Worm (Caenorhabditis elegans): ENCODE data around the gene dpy-6.

- no peak for TF ChIP-seq pag-3 (tag; optimal IDR thresholded peaks at IDR 0.05; ENCODE audit: borderline replicate concordance)
- TF ChIP-seq eyg-1 (tag; optimal IDR thresholded peaks at IDR 0.05) = no peak
- no peak for TF ChIP-seq gmeb-2 (tag; optimal IDR thresholded peaks at IDR 0.05)
- no peak for TF ChIP-seq fkh-10 (GFP tag; optimal IDR thresholded peaks at IDR 0.05)
- no peak for TF ChIP-seq pqm-1 (tag; optimal IDR thresholded peaks at IDR 0.05)
- TF ChIP-seq ceh-31 (tag; optimal IDR thresholded peaks at IDR 0.05) = no peak
- TF ChIP-seq hlh-15 (tag; optimal IDR thresholded peaks at IDR 0.05) = no peak
- no peak for TF ChIP-seq nfya-1 (tag; optimal IDR thresholded peaks at IDR 0.05)
- TF ChIP-seq pha-4 (tag; optimal IDR thresholded peaks at IDR 0.05) = no peak
- no peak for TF ChIP-seq tbx-7 (tag; optimal IDR thresholded peaks at IDR 0.05)
- TF ChIP-seq ama-1 (optimal IDR thresholded peaks at IDR 0.05) = no peak
- TF ChIP-seq madf-2 (tag; optimal IDR thresholded peaks at IDR 0.05) = no peak
- TF ChIP-seq ceh-2 (tag; optimal IDR thresholded peaks at IDR 0.05) = no peak
- TF ChIP-seq lim-6 (tag; optimal IDR thresholded peaks at IDR 0.05) = no peak
These were observed 39.6 kb upstream of the dpy-6 start, which contains the start of gene T01B10.5 for ce11 chrX:8495005-8495404.
